Worm (Caenorhabditis elegans) whole organism, L1 larva: ENCODE results near the gene grd-6.

Source experiments
- F16B12.6 ChIP-seq: fragments of 150-350 bp; optimal IDR thresholded peaks from 2 replicates; lab custom pipeline; 2014; ENCODE audit warnings: missing biosample characterization, missing genetic modification characterization
- aha-1 ChIP-seq: fragments of 150-350 bp; optimal IDR thresholded peaks from 2 replicates; lab custom pipeline; 2014; ENCODE audit warnings: missing biosample characterization, missing genetic modification characterization
- aly-2 ChIP-seq: fragments of 150-350 bp; optimal IDR thresholded peaks from 2 replicates; lab custom pipeline; 2014; ENCODE audit warnings: missing biosample characterization, missing genetic modification characterization
- ceh-82 ChIP-seq, 3 experiments: fragments of 150-350 bp in 1 of 3; sonication (generic microtip) in 2 of 3; optimal IDR thresholded peaks; 2 replicates each; lab custom pipeline; 2014 to 2017; ENCODE audit warnings: missing biosample characterization in 3 of 3, missing genetic modification characterization in 3 of 3
- ceh-90 ChIP-seq: sonication (generic microtip); optimal IDR thresholded peaks from 2 replicates; lab custom pipeline; 2016; ENCODE audit warnings: missing genetic modification characterization, missing compliant biosample characterization
- ces-1 ChIP-seq: fragments of 150-350 bp; optimal IDR thresholded peaks from 2 replicates; lab custom pipeline; 2014; ENCODE audit warnings: missing biosample characterization, missing genetic modification reagents, missing genetic modification characterization
- dpl-1 ChIP-seq, 3 experiments: fragments of 150-350 bp in 2 of 3; sonication (generic microtip) in 1 of 3; optimal IDR thresholded peaks; 2 replicates each; lab custom pipeline; 2014 to 2017; ENCODE audit warnings: missing biosample characterization in 3 of 3, missing genetic modification characterization in 3 of 3, missing genetic modification reagents in 3 of 3
- dsc-1 ChIP-seq: sonication (generic microtip); optimal IDR thresholded peaks from 2 replicates; lab custom pipeline; 2016; ENCODE audit warnings: mild to moderate bottlenecking, missing genetic modification characterization, missing compliant biosample characterization
- efl-1 ChIP-seq, 4 experiments: fragments of 150-350 bp; optimal IDR thresholded peaks in 3 of 4; peaks in 1 of 4; 1 replicate in 1 of 4; 2 replicates in 3 of 4; lab custom pipeline; 2014; ENCODE audit warnings: missing biosample characterization in 2 of 4, missing genetic modification characterization in 2 of 4, missing genetic modification reagents in 2 of 4
- egl-27 ChIP-seq, 2 experiments: fragments of 150-350 bp in 1 of 2; sonication (generic microtip); optimal IDR thresholded peaks; 3 replicates each; lab custom pipeline; 2017 to 2018; ENCODE audit warnings: missing biosample characterization in 2 of 2, missing genetic modification characterization in 2 of 2, missing genetic modification reagents in 2 of 2
- elt-2 ChIP-seq: sonication (generic microtip); optimal IDR thresholded peaks from 2 replicates; lab custom pipeline; 2016; ENCODE audit warnings: missing genetic modification characterization, mild to moderate bottlenecking, inconsistent platforms, missing compliant biosample characterization, missing genetic modification reagents
- ets-5 ChIP-seq: fragments of 200-800 bp; sonication (Bioruptor generic); IDR thresholded peaks from 2 replicates; pipeline ENCODE4 v1.3.6; 2022; ENCODE audit warnings: missing genetic modification characterization, missing compliant biosample characterization
- fkh-10 ChIP-seq: sonication (generic microtip); optimal IDR thresholded peaks from 2 replicates; lab custom pipeline; 2017; ENCODE audit warnings: missing biosample characterization, missing genetic modification reagents, missing genetic modification characterization
- fkh-8 ChIP-seq: sonication (generic microtip); optimal IDR thresholded peaks from 2 replicates; lab custom pipeline; 2016; ENCODE audit warnings: mild to moderate bottlenecking, missing genetic modification characterization, missing compliant biosample characterization
- fos-1 ChIP-seq: fragments of 150-350 bp; optimal IDR thresholded peaks from 2 replicates; lab custom pipeline; 2014; ENCODE audit warnings: missing biosample characterization, missing genetic modification characterization
- hlh-17 ChIP-seq: fragments of 200-800 bp; sonication (Bioruptor generic); optimal IDR thresholded peaks from 2 replicates; lab custom pipeline; 2018; ENCODE audit warnings: missing genetic modification characterization, mild to moderate bottlenecking, missing compliant biosample characterization, moderate library complexity, borderline replicate concordance
- hlh-4 ChIP-seq: sonication (generic microtip); optimal IDR thresholded peaks from 2 replicates; lab custom pipeline; 2016; ENCODE audit warnings: mild to moderate bottlenecking, missing genetic modification characterization, missing compliant biosample characterization
- hpl-2 ChIP-seq: fragments of 150-350 bp; optimal IDR thresholded peaks from 2 replicates; lab custom pipeline; 2014; ENCODE audit warnings: missing biosample characterization, missing genetic modification reagents, missing genetic modification characterization
- jun-1 ChIP-seq: fragments of 150-350 bp; optimal IDR thresholded peaks from 2 replicates; lab custom pipeline; 2014; ENCODE audit warnings: missing biosample characterization, missing genetic modification reagents, missing genetic modification characterization
- lin-13 ChIP-seq: fragments of 150-350 bp; optimal IDR thresholded peaks from 2 replicates; lab custom pipeline; 2014; ENCODE audit warnings: missing biosample characterization, missing genetic modification reagents, missing genetic modification characterization
- lin-39 ChIP-seq: fragments of 150-350 bp; optimal IDR thresholded peaks from 2 replicates; lab custom pipeline; 2014; ENCODE audit warnings: missing biosample characterization, missing genetic modification reagents, missing genetic modification characterization
- lsy-2 ChIP-seq, 2 experiments: fragments of 150-350 bp; optimal IDR thresholded peaks; 2 replicates each; lab custom pipeline; 2014; ENCODE audit warnings: missing biosample characterization in 2 of 2, missing genetic modification characterization in 2 of 2
- mab-9 ChIP-seq: fragments of 200-800 bp; sonication (Bioruptor generic); IDR thresholded peaks from 2 replicates; pipeline ENCODE4 v1.3.6; 2022; ENCODE audit warnings: missing genetic modification reagents, missing genetic modification characterization, missing compliant biosample characterization
- mef-2 ChIP-seq: fragments of 150-350 bp; optimal IDR thresholded peaks from 2 replicates; lab custom pipeline; 2014; ENCODE audit warnings: missing biosample characterization, missing genetic modification characterization
- mep-1 ChIP-seq: fragments of 150-350 bp; optimal IDR thresholded peaks from 2 replicates; lab custom pipeline; 2014; ENCODE audit warnings: missing biosample characterization, missing genetic modification characterization
- nhr-11 ChIP-seq: fragments of 150-350 bp; optimal IDR thresholded peaks from 2 replicates; lab custom pipeline; 2014; ENCODE audit warnings: missing biosample characterization, missing genetic modification characterization
- nhr-12 ChIP-seq: sonication (generic microtip); optimal IDR thresholded peaks from 2 replicates; lab custom pipeline; 2017; ENCODE audit warnings: missing biosample characterization, missing genetic modification characterization
- nhr-19 ChIP-seq: fragments of 200-800 bp; sonication (Bioruptor generic); conservative IDR thresholded peaks from 2 replicates; pipeline ENCODE4 v1.3.6; 2022; ENCODE audit warnings: missing genetic modification characterization, missing compliant biosample characterization
- nhr-20 ChIP-seq: sonication (generic microtip); optimal IDR thresholded peaks from 2 replicates; lab custom pipeline; 2016; ENCODE audit warnings: mild to moderate bottlenecking, missing genetic modification characterization, missing compliant biosample characterization
- nhr-237 ChIP-seq: fragments of 150-350 bp; optimal IDR thresholded peaks from 2 replicates; lab custom pipeline; 2014; ENCODE audit warnings: missing biosample characterization, missing genetic modification characterization
- nhr-28 ChIP-seq: fragments of 150-350 bp; optimal IDR thresholded peaks from 2 replicates; lab custom pipeline; 2014; ENCODE audit warnings: missing biosample characterization, missing genetic modification characterization
- nhr-71 ChIP-seq: sonication (generic microtip); optimal IDR thresholded peaks from 2 replicates; lab custom pipeline; 2016; ENCODE audit warnings: mild to moderate bottlenecking, missing genetic modification characterization, moderate library complexity, missing compliant biosample characterization
- nhr-77 ChIP-seq: fragments of 150-350 bp; optimal IDR thresholded peaks from 2 replicates; lab custom pipeline; 2014; ENCODE audit warnings: missing biosample characterization, missing genetic modification characterization
- pax-3 ChIP-seq: fragments of 200-800 bp; sonication (Bioruptor generic); optimal IDR thresholded peaks from 2 replicates; lab custom pipeline; 2018; ENCODE audit warnings: mild to moderate bottlenecking, missing genetic modification characterization, moderate library complexity, missing compliant biosample characterization
- pqm-1 ChIP-seq: sonication (generic microtip); optimal IDR thresholded peaks from 3 replicates; lab custom pipeline; 2017; ENCODE audit warnings: missing biosample characterization, missing genetic modification characterization
- skn-1 ChIP-seq: fragments of 150-350 bp; optimal IDR thresholded peaks from 2 replicates; lab custom pipeline; 2014; ENCODE audit warnings: missing biosample characterization, missing genetic modification characterization
- sox-4 ChIP-seq: sonication (generic microtip); optimal IDR thresholded peaks from 2 replicates; lab custom pipeline; 2016; ENCODE audit warnings: missing genetic modification characterization, missing compliant biosample characterization
- sptf-1 ChIP-seq: fragments of 150-350 bp; optimal IDR thresholded peaks from 2 replicates; lab custom pipeline; 2014; ENCODE audit warnings: missing biosample characterization, missing genetic modification characterization
- swsn-7 ChIP-seq: sonication (generic microtip); optimal IDR thresholded peaks from 2 replicates; lab custom pipeline; 2016; ENCODE audit warnings: missing genetic modification characterization, missing compliant biosample characterization
- tbx-2 ChIP-seq: sonication (generic microtip); optimal IDR thresholded peaks from 2 replicates; lab custom pipeline; 2016; ENCODE audit warnings: missing genetic modification characterization, missing compliant biosample characterization
- tlp-1 ChIP-seq: fragments of 150-350 bp; optimal IDR thresholded peaks from 2 replicates; lab custom pipeline; 2014; ENCODE audit warnings: missing biosample characterization, missing genetic modification characterization
- unc-130 ChIP-seq: fragments of 150-350 bp; optimal IDR thresholded peaks from 2 replicates; lab custom pipeline; 2017; ENCODE audit warnings: missing biosample characterization, missing genetic modification characterization, inconsistent platforms
- unc-62 ChIP-seq: fragments of 150-350 bp; optimal IDR thresholded peaks from 2 replicates; lab custom pipeline; 2014; ENCODE audit warnings: missing biosample characterization, missing genetic modification reagents, missing genetic modification characterization
- zip-4 ChIP-seq: fragments of 200-800 bp; sonication (Bioruptor generic); optimal IDR thresholded peaks from 2 replicates; lab custom pipeline; 2018; ENCODE audit warnings: mild to moderate bottlenecking, missing genetic modification characterization, moderate library complexity, missing compliant biosample characterization

grd-6 gene

DNA sequence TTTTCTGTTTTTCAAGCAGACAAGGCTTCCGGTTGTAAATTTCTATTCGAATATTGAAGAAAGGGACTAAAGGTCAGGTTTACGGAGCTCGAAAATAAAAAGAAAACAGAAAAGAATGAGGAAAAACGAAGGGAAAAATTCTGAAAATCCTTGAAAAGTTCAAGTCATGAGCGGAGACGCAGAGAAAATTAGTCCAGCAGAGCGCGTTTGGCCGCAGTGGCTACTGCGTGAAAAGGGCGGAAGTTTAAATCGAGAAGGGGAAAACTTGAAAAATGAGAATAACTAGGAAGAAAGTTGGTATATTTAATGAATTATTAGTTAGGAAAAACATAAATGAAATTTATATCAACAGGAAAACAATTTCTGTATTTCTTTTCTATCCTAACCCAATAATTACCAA is 1.2 kb upstream of the grd-6 start (continued):
- TF ChIP-seq hlh-4 (tag; lab: Kevin White, UChicago) (no peak), tlp-1 (tag; lab: Kevin White, UChicago) (no peak), fos-1 (tag; lab: Kevin White, UChicago) (peak; percentile 27), elt-2 (tag; lab: Kevin White, UChicago) (no peak), nhr-28 (no peak), pqm-1 (tag; lab: Kevin White, UChicago) (no peak), egl-27 (tag; optimal IDR thresholded peaks at IDR 0.05; lab: Kevin White, UChicago) (no peak), fkh-10 (no peak), mep-1 (tag; lab: Kevin White, UChicago) (peak; percentile 20), nhr-11 (tag; lab: Kevin White, UChicago) (no peak), dpl-1 (GFP tag; optimal IDR thresholded peaks at IDR 0.05; lab: Kevin White, UChicago) (peak; percentile 76 to 89 (median 86)), lin-13 (GFP tag; lab: Kevin White, UChicago) (no peak), hlh-17 (GFP tag; lab: Kevin White, UChicago) (no peak), pax-3 (no peak), unc-62 (GFP tag; lab: Kevin White, UChicago) (no peak), aha-1 (tag; lab: Kevin White, UChicago) (no peak), tbx-2 (tag; lab: Kevin White, UChicago) (peak; percentile 42), dsc-1 (tag; lab: Kevin White, UChicago) (no peak), unc-130 (tag; lab: Kevin White, UChicago) (no peak), nhr-77 (tag; lab: Kevin White, UChicago) (peak; percentile 19), nhr-71 (peak; percentile 64), sox-4 (tag; lab: Kevin White, UChicago) (no peak), skn-1 (tag; lab: Kevin White, UChicago) (peak; percentile 54), ets-5 (GFP tag; lab: Robert Waterston, UW) (no peak), nhr-19 (GFP tag; lab: Robert Waterston, UW) (peak; percentile 37; the same call in 1 of the 2 replicates), fkh-8 (tag; lab: Kevin White, UChicago) (no peak), swsn-7 (tag; lab: Kevin White, UChicago) (peak; percentile 33), nhr-12 (tag; lab: Kevin White, UChicago) (no peak), zip-4 (GFP tag; lab: Kevin White, UChicago) (no peak), ces-1 (GFP tag; lab: Kevin White, UChicago) (no peak), nhr-20 (tag; lab: Kevin White, UChicago) (peak; percentile 49), lin-39 (tag; lab: Kevin White, UChicago) (no peak), lsy-2 (tag; optimal IDR thresholded peaks at IDR 0.05; lab: Kevin White, UChicago) (peak; percentile 36 to 74), ceh-90 (no peak), mef-2 (no peak), ceh-82 (tag; optimal IDR thresholded peaks at IDR 0.05; lab: Kevin White, UChicago) (peak in 2 of 3 experiments; percentile 45 to 68), F16B12.6 (tag; lab: Kevin White, UChicago) (no peak), mab-9 (GFP tag; lab: Robert Waterston, UW) (no peak), hpl-2 (no peak), aly-2 (no peak), nhr-237 (tag; lab: Kevin White, UChicago) (no peak), sptf-1 (no peak), jun-1 (tag; lab: Kevin White, UChicago) (no peak)

DNA sequence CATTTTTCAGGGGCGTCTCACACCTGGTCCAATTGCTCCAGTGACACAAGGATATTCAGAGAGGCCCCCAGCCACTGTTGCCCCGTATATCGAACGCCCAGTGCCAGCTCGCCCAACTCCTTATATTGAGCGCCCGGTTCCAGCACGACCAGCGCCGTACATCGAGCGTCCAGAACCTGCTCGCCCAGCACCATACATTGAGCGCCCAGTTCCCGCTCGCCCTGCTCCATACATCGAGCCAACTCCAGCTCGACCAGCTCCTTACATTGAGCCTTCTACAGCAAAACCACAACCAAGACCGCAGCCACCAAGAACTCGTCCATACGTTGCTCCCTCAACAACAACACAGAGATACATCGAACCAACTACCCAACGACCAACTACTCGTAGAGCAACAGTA is 1.2 kb downstream of the grd-6 start:
- TF ChIP-seq efl-1 (optimal IDR thresholded peaks at IDR 0.05; lab: Kevin White, UChicago) (no peak), efl-1 (GFP tag; optimal IDR thresholded peaks at IDR 0.05 in 1 of 2; lab: Kevin White, UChicago) (peak in 1 of 2 experiments; percentile 28), pqm-1 (tag; lab: Kevin White, UChicago) (no peak)
